Fruit fly (Drosophila melanogaster) whole organism, wandering third instar larva: ENCODE data around the gene CG2182.

ENCODE experiments used
- Abd-B ChIP-seq: fragments of >200 bp; optimal IDR thresholded peaks from 2 replicates; lab custom pipeline; 2017; ENCODE audit warnings: missing biosample characterization, missing genetic modification characterization
- CG32264 ChIP-seq: fragments of 200-800 bp; sonication (Bioruptor generic); optimal IDR thresholded peaks from 2 replicates; lab custom pipeline; 2016; ENCODE audit warnings: missing biosample characterization, missing genetic modification characterization
- CG9705 ChIP-seq: fragments of 200-800 bp; sonication (Bioruptor generic); optimal IDR thresholded peaks from 2 replicates; lab custom pipeline; 2018; ENCODE audit warnings: missing biosample characterization, mild to moderate bottlenecking, missing genetic modification characterization
- Dfd ChIP-seq: fragments of >200 bp; optimal IDR thresholded peaks from 2 replicates; lab custom pipeline; 2017; ENCODE audit warnings: missing biosample characterization, missing genetic modification characterization
- Dif ChIP-seq: fragments of 200-275, 200-300 bp; sonication (Bioruptor generic); optimal IDR thresholded peaks from 2 replicates; lab custom pipeline; 2018; ENCODE audit warnings: missing biosample characterization, missing genetic modification characterization; ENCODE audit not compliant: partially characterized antibody
- GATAd ChIP-seq: sonication (Bioruptor generic); optimal IDR thresholded peaks from 2 replicates; lab custom pipeline; 2016; ENCODE audit warnings: missing biosample characterization, missing genetic modification characterization
- HLH106 ChIP-seq: fragments of 200-800 bp; optimal IDR thresholded peaks from 3 replicates; lab custom pipeline; 2019; ENCODE audit warnings: missing biosample characterization, mild to moderate bottlenecking, missing genetic modification characterization, moderate library complexity
- Hnf4 ChIP-seq: fragments of 200-800 bp; sonication (Bioruptor generic); optimal IDR thresholded peaks from 2 replicates; lab custom pipeline; 2016; ENCODE audit warnings: missing biosample characterization, mild to moderate bottlenecking, missing genetic modification characterization
- Hr78 ChIP-seq: fragments of >200 bp; optimal IDR thresholded peaks from 2 replicates; lab custom pipeline; 2017; ENCODE audit warnings: missing biosample characterization, missing genetic modification characterization
- Hr83 ChIP-seq: fragments of 200-300 bp; sonication (Bioruptor generic); optimal IDR thresholded peaks from 2 replicates; lab custom pipeline; 2016; ENCODE audit warnings: missing biosample characterization, mild to moderate bottlenecking, missing genetic modification characterization, moderate library complexity; ENCODE audit not compliant: poor library complexity, severe bottlenecking
- Jra ChIP-seq: sonication (Bioruptor generic); optimal IDR thresholded peaks from 2 replicates; lab custom pipeline; 2016; ENCODE audit warnings: missing biosample characterization, missing genetic modification characterization
- Mio ChIP-seq: sonication (Bioruptor generic); optimal IDR thresholded peaks from 2 replicates; lab custom pipeline; 2016; ENCODE audit warnings: missing biosample characterization, missing genetic modification characterization
- Myc ChIP-seq: fragments of >200 bp; optimal IDR thresholded peaks from 2 replicates; lab custom pipeline; 2017
- N ChIP-seq: fragments of >200 bp; optimal IDR thresholded peaks from 2 replicates; lab custom pipeline; 2018; ENCODE audit warnings: missing biosample characterization, missing external identifiers, missing genetic modification characterization
- OdsH ChIP-seq: fragments of 200-800 bp; sonication (Bioruptor generic); optimal IDR thresholded peaks from 2 replicates; lab custom pipeline; 2016; ENCODE audit warnings: missing biosample characterization, mild to moderate bottlenecking, missing genetic modification characterization
- Rel ChIP-seq, 2 experiments: fragments of 200-800 bp; sonication (Bioruptor generic) in 1 of 2; optimal IDR thresholded peaks; 2 replicates in 1 of 2; 3 replicates in 1 of 2; lab custom pipeline; 2016 to 2019; ENCODE audit warnings: mild to moderate bottlenecking in 2 of 2, missing biosample characterization in 2 of 2, missing genetic modification characterization in 2 of 2, moderate library complexity in 1 of 2
- Sp1 ChIP-seq: fragments of 200-800 bp; sonication (Bioruptor generic); optimal IDR thresholded peaks from 3 replicates; lab custom pipeline; 2019; ENCODE audit warnings: missing biosample characterization, mild to moderate bottlenecking, missing genetic modification characterization, moderate library complexity
- Vsx2 ChIP-seq: fragments of 200-300, 225-300 bp; sonication (Bioruptor generic); optimal IDR thresholded peaks from 2 replicates; lab custom pipeline; 2018; ENCODE audit warnings: missing biosample characterization, missing genetic modification characterization; ENCODE audit not compliant: partially characterized antibody
- br ChIP-seq: fragments of 200-800 bp; sonication (Bioruptor generic); optimal IDR thresholded peaks from 2 replicates; lab custom pipeline; 2016; ENCODE audit warnings: missing biosample characterization, missing genetic modification characterization
- brk ChIP-seq: fragments of 200-800 bp; sonication (Bioruptor generic); optimal IDR thresholded peaks from 2 replicates; lab custom pipeline; 2016; ENCODE audit warnings: missing biosample characterization, mild to moderate bottlenecking, missing genetic modification characterization
- dl ChIP-seq, 2 experiments: fragments of 175-275, 200-275 bp in 1 of 2; fragments of 200-275 bp in 1 of 2; sonication (Bioruptor generic); optimal IDR thresholded peaks; lab custom pipeline; 2018; ENCODE audit warnings: mild to moderate bottlenecking in 2 of 2, missing biosample characterization in 2 of 2, missing genetic modification characterization in 2 of 2, moderate library complexity in 2 of 2; ENCODE audit not compliant: partially characterized antibody in 2 of 2, insufficient read depth in 1 of 2
- dmrt93B ChIP-seq: fragments of 200-800 bp; sonication (Bioruptor generic); optimal IDR thresholded peaks from 2 replicates; lab custom pipeline; 2018; ENCODE audit warnings: missing biosample characterization, mild to moderate bottlenecking, missing genetic modification characterization
- dsf ChIP-seq: sonication (Bioruptor generic); optimal IDR thresholded peaks from 2 replicates; lab custom pipeline; 2016; ENCODE audit warnings: missing biosample characterization, missing genetic modification characterization, borderline replicate concordance
- ey ChIP-seq: fragments of 200-800 bp; sonication (Bioruptor generic); optimal IDR thresholded peaks from 2 replicates; lab custom pipeline; 2016; ENCODE audit warnings: missing biosample characterization, missing genetic modification characterization
- foxo ChIP-seq, 2 experiments: fragments of 200-800 bp; sonication (Bioruptor generic); optimal IDR thresholded peaks; 2 replicates in 1 of 2; 3 replicates in 1 of 2; lab custom pipeline; 2016 to 2017; ENCODE audit warnings: missing biosample characterization in 2 of 2, missing genetic modification characterization in 2 of 2
- fru ChIP-seq: fragments of 200-800 bp; sonication (Bioruptor generic); optimal IDR thresholded peaks from 3 replicates; lab custom pipeline; 2016; ENCODE audit warnings: missing biosample characterization, mild to moderate bottlenecking, missing genetic modification characterization
- h ChIP-seq: fragments of 200-800 bp; sonication (Bioruptor generic); optimal IDR thresholded peaks from 3 replicates; lab custom pipeline; 2016; ENCODE audit warnings: missing biosample characterization, mild to moderate bottlenecking, missing genetic modification characterization
- jim ChIP-seq: fragments of 175-275, 200-325 bp; sonication (Bioruptor generic); optimal IDR thresholded peaks from 2 replicates; lab custom pipeline; 2016; ENCODE audit warnings: missing biosample characterization, mild to moderate bottlenecking, missing genetic modification characterization
- lola ChIP-seq: fragments of >200 bp; optimal IDR thresholded peaks from 2 replicates; lab custom pipeline; 2017; ENCODE audit warnings: missing biosample characterization, missing genetic modification characterization
- pan ChIP-seq: fragments of >200 bp; optimal IDR thresholded peaks from 2 replicates; lab custom pipeline; 2017
- psq ChIP-seq: fragments of 200-800 bp; sonication (Bioruptor generic); optimal IDR thresholded peaks from 3 replicates; lab custom pipeline; 2017; ENCODE audit warnings: missing biosample characterization, mild to moderate bottlenecking, missing genetic modification characterization, moderate library complexity
- rgr ChIP-seq: fragments of 200-800 bp; sonication (Bioruptor generic); optimal IDR thresholded peaks from 3 replicates; lab custom pipeline; 2016; ENCODE audit warnings: missing biosample characterization, mild to moderate bottlenecking, missing genetic modification characterization
- sage ChIP-seq: fragments of 200-800 bp; sonication (Bioruptor generic); optimal IDR thresholded peaks from 2 replicates; lab custom pipeline; 2016; ENCODE audit warnings: missing biosample characterization, mild to moderate bottlenecking, missing genetic modification characterization
- sv ChIP-seq: fragments of 200-800 bp; sonication (Bioruptor generic); optimal IDR thresholded peaks from 3 replicates; lab custom pipeline; 2016; ENCODE audit warnings: missing biosample characterization, missing genetic modification characterization
- tai ChIP-seq: sonication (Bioruptor generic); optimal IDR thresholded peaks from 2 replicates; lab custom pipeline; 2016; ENCODE audit warnings: missing biosample characterization, missing genetic modification characterization
- usp ChIP-seq: fragments of >200 bp; optimal IDR thresholded peaks from 2 replicates; lab custom pipeline; 2017; ENCODE audit warnings: missing biosample characterization, missing genetic modification characterization
- woc ChIP-seq: sonication (Bioruptor generic); optimal IDR thresholded peaks from 2 replicates; lab custom pipeline; 2016; ENCODE audit warnings: missing biosample characterization, mild to moderate bottlenecking, missing genetic modification characterization

CG2182 gene

dm6 chr3R:5668928-5669739 is 9.4 kb upstream of the CG2182 start, which contains the start of the genes Xe7 and Atg17 (continued):
- no peak for TF ChIP-seq lola (GFP tag; lab: Kevin White, UChicago)
- peak; percentile 87 for TF ChIP-seq br (GFP tag; lab: Kevin White, UChicago)

- TF ChIP-seq Hnf4 (GFP tag; lab: Kevin White, UChicago), result no peak
- no peak for TF ChIP-seq tai (GFP tag; lab: Kevin White, UChicago)
- peak; percentile 64 for TF ChIP-seq HLH106 (tag; lab: Kevin White, UChicago)
- peak in 1 of 2 experiments; percentile 51 for TF ChIP-seq foxo (GFP tag; optimal IDR thresholded peaks at IDR 0.05; lab: Kevin White, UChicago)
- no peak for TF ChIP-seq jim
- peak; percentile 34 for TF ChIP-seq Hr83
- TF ChIP-seq Abd-B (GFP tag; lab: Kevin White, UChicago), result no peak
- TF ChIP-seq sv (GFP tag; lab: Kevin White, UChicago), result no peak
- no peak for TF ChIP-seq usp (GFP tag; lab: Kevin White, UChicago)
- no peak for TF ChIP-seq sage
- TF ChIP-seq Dif (GFP tag; lab: Kevin White, UChicago), result no peak
- no peak for TF ChIP-seq br (GFP tag; lab: Kevin White, UChicago)
- no peak for TF ChIP-seq Dfd (GFP tag; lab: Kevin White, UChicago)
- TF ChIP-seq dsf (GFP tag; lab: Kevin White, UChicago), result no peak
- TF ChIP-seq CG9705, result peak; percentile 49
- no peak for TF ChIP-seq Hr78 (GFP tag; lab: Kevin White, UChicago)
- no peak for TF ChIP-seq pan
- TF ChIP-seq h (GFP tag; lab: Kevin White, UChicago), result no peak
- TF ChIP-seq CG32264 (GFP tag; lab: Kevin White, UChicago), result no peak
- no peak for TF ChIP-seq Mio (GFP tag; lab: Kevin White, UChicago)
- TF ChIP-seq rgr, result peak; percentile 29
- no peak for TF ChIP-seq brk (GFP tag; lab: Kevin White, UChicago)
- no peak for TF ChIP-seq N (GFP tag; lab: Kevin White, UChicago)
- no peak for TF ChIP-seq Rel (GFP tag; optimal IDR thresholded peaks at IDR 0.05; lab: Kevin White, UChicago)
- no peak for TF ChIP-seq Rel (tag; optimal IDR thresholded peaks at IDR 0.05; lab: Kevin White, UChicago)
- peak; percentile 22 for TF ChIP-seq Sp1 (GFP tag; lab: Kevin White, UChicago)
- TF ChIP-seq fru (GFP tag; lab: Kevin White, UChicago), result peak; percentile 22
- TF ChIP-seq ey (GFP tag; lab: Kevin White, UChicago), result no peak
- TF ChIP-seq Vsx2 (GFP tag; lab: Kevin White, UChicago), result no peak
- no peak for TF ChIP-seq Myc
- no peak for TF ChIP-seq Jra (GFP tag; lab: Kevin White, UChicago)
- no peak for TF ChIP-seq GATAd (GFP tag; lab: Kevin White, UChicago)
- no peak for TF ChIP-seq lola (GFP tag; lab: Kevin White, UChicago)
- TF ChIP-seq OdsH (GFP tag; lab: Kevin White, UChicago), result no peak
- peak; percentile 45 for TF ChIP-seq woc (GFP tag; lab: Kevin White, UChicago)
Observed at dm6 chr3R:5660198-5660893, 634 bp upstream of the CG2182 start, which contains the start of gene Wdr33. Gene Wdr33, plus strand, starts transcription at chr3R:5660635.

DNA sequence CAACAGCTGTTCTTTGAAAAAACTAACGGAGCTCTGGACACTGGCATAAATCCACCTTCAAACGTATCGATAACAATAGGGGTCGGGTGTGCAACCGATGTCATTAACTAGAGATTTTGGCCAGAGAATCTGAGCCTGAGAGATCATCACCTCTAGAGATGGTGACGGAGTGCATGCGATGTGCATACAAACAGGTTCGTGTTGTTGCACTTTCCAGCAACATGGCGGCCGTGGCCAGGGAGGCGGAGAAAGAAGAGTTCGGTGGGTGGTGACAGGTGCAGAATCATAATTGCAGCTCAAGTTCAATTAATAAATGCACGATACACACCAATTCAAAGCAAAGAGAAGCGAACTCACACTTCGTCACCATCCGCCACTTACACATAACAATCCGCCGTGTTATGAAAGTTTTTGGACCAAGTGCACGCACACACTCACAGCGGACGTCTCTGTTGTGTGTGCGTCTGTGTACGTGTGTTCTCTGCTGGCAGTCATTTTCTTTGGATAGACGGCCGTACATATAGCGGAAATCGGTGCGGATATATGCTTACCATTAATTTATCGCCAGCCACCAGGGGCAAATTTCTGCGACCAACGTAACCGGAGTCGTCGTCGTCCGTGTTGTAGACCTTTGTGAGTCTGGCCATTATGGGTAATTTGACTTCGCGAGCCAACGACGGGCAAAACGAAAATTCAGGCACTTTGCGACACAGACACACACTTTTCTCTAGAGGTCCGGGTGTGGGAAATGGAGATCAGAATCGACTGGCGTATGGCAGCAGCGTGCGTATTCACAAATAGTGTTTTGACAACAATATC is 519 bp downstream of the CG2182 start:
- TF ChIP-seq foxo (GFP tag; optimal IDR thresholded peaks at IDR 0.05; lab: Kevin White, UChicago) (peak in 1 of 2 experiments; percentile 20), Abd-B (GFP tag; lab: Kevin White, UChicago) (no peak), fru (GFP tag; lab: Kevin White, UChicago) (peak; percentile 29), Rel (GFP tag; optimal IDR thresholded peaks at IDR 0.05; lab: Kevin White, UChicago) (no peak), Rel (tag; optimal IDR thresholded peaks at IDR 0.05; lab: Kevin White, UChicago) (no peak), Dfd (GFP tag; lab: Kevin White, UChicago) (no peak), CG32264 (GFP tag; lab: Kevin White, UChicago) (no peak), Myc (no peak), Hnf4 (GFP tag; lab: Kevin White, UChicago) (peak; percentile 15), lola (GFP tag; lab: Kevin White, UChicago) (no peak), Sp1 (GFP tag; lab: Kevin White, UChicago) (no peak), woc (GFP tag; lab: Kevin White, UChicago) (no peak), N (GFP tag; lab: Kevin White, UChicago) (no peak), Hr78 (GFP tag; lab: Kevin White, UChicago) (no peak), OdsH (GFP tag; lab: Kevin White, UChicago) (peak; percentile 5), dmrt93B (no peak), HLH106 (tag; lab: Kevin White, UChicago) (no peak), ey (GFP tag; lab: Kevin White, UChicago) (no peak), Mio (GFP tag; lab: Kevin White, UChicago) (no peak), psq (GFP tag; lab: Kevin White, UChicago) (peak; percentile 3), pan (no peak), dl (GFP tag; optimal IDR thresholded peaks at IDR 0.05; lab: Kevin White, UChicago; ENCODE audit: insufficient read depth in 1 of 2, partially characterized antibody in 2 of 2) (no peak), br (GFP tag; lab: Kevin White, UChicago) (no peak), Dif (GFP tag; lab: Kevin White, UChicago) (no peak), tai (GFP tag; lab: Kevin White, UChicago) (no peak), sv (GFP tag; lab: Kevin White, UChicago) (no peak), GATAd (GFP tag; lab: Kevin White, UChicago) (no peak), rgr (peak; percentile 2), Jra (GFP tag; lab: Kevin White, UChicago) (no peak), sage (no peak)
